Worm (Caenorhabditis elegans): ENCODE data around the gene R09D1.13.

- TF ChIP-seq dao-5 (tag; optimal IDR thresholded peaks at IDR 0.05) (no peak), him-1 (tag; optimal IDR thresholded peaks at IDR 0.05) (no peak)
Measured at ce11 chrII:9441838-9442237, 3.4 kb downstream of the R09D1.13 start, which contains the start of gene chil-16.

Data from whole organism, L4/young adult.